Worm (Caenorhabditis elegans): Measurements from ENCODE around the gene R160.14.
A peak's percentile ranks its signal among the peaks of the same experiment; 100 is the strongest.

Gene R160.14

ce11 chrX:4409591-4410279 is 37.8 kb upstream of the R160.14 start:
- no peak for TF ChIP-seq fkh-8 (tag; optimal IDR thresholded peaks at IDR 0.05)

ce11 chrX:4408466-4408865 is 36.6 kb upstream of the R160.14 start:
- TF ChIP-seq dpl-1 (GFP tag; optimal IDR thresholded peaks at IDR 0.05) (no peak), efl-1 (optimal IDR thresholded peaks at IDR 0.05) (no peak), efl-1 (GFP tag; optimal IDR thresholded peaks at IDR 0.05 in 1 of 2) (no peak), ceh-8 (GFP tag; optimal IDR thresholded peaks at IDR 0.05) (no peak), mef-2 (tag; optimal IDR thresholded peaks at IDR 0.05) (no peak), hlh-4 (tag; optimal IDR thresholded peaks at IDR 0.05) (no peak), snpc-4 (tag; optimal IDR thresholded peaks at IDR 0.05) (no peak), F16B12.6 (tag; optimal IDR thresholded peaks at IDR 0.05) (no peak), elt-3 (tag; optimal IDR thresholded peaks at IDR 0.05) (no peak)

ce11 chrX:4404717-4405116 is 32.8 kb upstream of the R160.14 start:
- no peak for TF ChIP-seq pax-3 (tag; optimal IDR thresholded peaks at IDR 0.05)
- no peak for TF ChIP-seq snu-23 (GFP tag; optimal IDR thresholded peaks at IDR 0.05)
- no peak for TF ChIP-seq nhr-85 (tag)
- TF ChIP-seq unc-130 (tag; optimal IDR thresholded peaks at IDR 0.05): no peak
- TF ChIP-seq nhr-90 (tag; optimal IDR thresholded peaks at IDR 0.05; ENCODE audit: poor library complexity): no peak
- no peak for TF ChIP-seq nhr-20 (tag; optimal IDR thresholded peaks at IDR 0.05)
- no peak for TF ChIP-seq ets-5 (GFP tag; IDR thresholded peaks at IDR 0.05)
- TF ChIP-seq grh-1 (GFP tag; IDR thresholded peaks at IDR 0.05): no peak
- TF ChIP-seq nhr-19 (GFP tag; conservative IDR thresholded peaks at IDR 0.05): no peak
- TF ChIP-seq efl-1 (optimal IDR thresholded peaks at IDR 0.05): no peak
- peak in 1 of 2 experiments; percentile 30 for TF ChIP-seq efl-1 (GFP tag; optimal IDR thresholded peaks at IDR 0.05 in 1 of 2)
- no peak for TF ChIP-seq nhr-47 (tag; optimal IDR thresholded peaks at IDR 0.05)
- peak; percentile 24 for TF ChIP-seq lin-14 (GFP tag; optimal IDR thresholded peaks at IDR 0.05)
- TF ChIP-seq ztf-4 (tag; optimal IDR thresholded peaks at IDR 0.05): no peak

- no peak for TF ChIP-seq mep-1 (tag; optimal IDR thresholded peaks at IDR 0.05)
- TF ChIP-seq alr-1 (tag; optimal IDR thresholded peaks at IDR 0.05; ENCODE audit: borderline replicate concordance): no peak
- no peak for TF ChIP-seq nhr-84 (tag; optimal IDR thresholded peaks at IDR 0.05)
- no peak for TF ChIP-seq snu-23 (GFP tag; optimal IDR thresholded peaks at IDR 0.05)
- no peak for TF ChIP-seq fkh-4 (tag; optimal IDR thresholded peaks at IDR 0.05; ENCODE audit: borderline replicate concordance)
- no peak for TF ChIP-seq pax-3 (tag; optimal IDR thresholded peaks at IDR 0.05)
- TF ChIP-seq efl-1 (optimal IDR thresholded peaks at IDR 0.05): no peak
- TF ChIP-seq efl-1 (GFP tag; optimal IDR thresholded peaks at IDR 0.05 in 1 of 2): no peak
- TF ChIP-seq nhr-77 (tag; optimal IDR thresholded peaks at IDR 0.05): no peak
- no peak for TF ChIP-seq tlp-1 (tag; optimal IDR thresholded peaks at IDR 0.05)
- no peak for TF ChIP-seq unc-86 (tag; optimal IDR thresholded peaks at IDR 0.05)
- TF ChIP-seq C16A3.4 (tag; optimal IDR thresholded peaks at IDR 0.05): no peak
- no peak for TF ChIP-seq tbx-2 (tag; optimal IDR thresholded peaks at IDR 0.05)
- no peak for TF ChIP-seq jun-1 (tag; optimal IDR thresholded peaks at IDR 0.05)
- TF ChIP-seq sox-4 (tag; optimal IDR thresholded peaks at IDR 0.05): no peak
- TF ChIP-seq rnt-1 (tag; optimal IDR thresholded peaks at IDR 0.05): no peak
- TF ChIP-seq lin-39 (tag; optimal IDR thresholded peaks at IDR 0.05): no peak
- no peak for TF ChIP-seq unc-62 (GFP tag; optimal IDR thresholded peaks at IDR 0.05)
- no peak for TF ChIP-seq F16B12.6 (tag; optimal IDR thresholded peaks at IDR 0.05)
- no peak for TF ChIP-seq nhr-11 (tag; optimal IDR thresholded peaks at IDR 0.05)
Measured at ce11 chrX:4402854-4403253, 31.0 kb upstream of the R160.14 start, which contains the start of gene D1079.1. Gene D1079.1, plus strand, starts transcription at chrX:4403154.
